Worm (Caenorhabditis elegans) whole organism, dauer: ENCODE results near the gene fzo-1.
"Not testable (repeated sequence)": the region's sequence is repeated elsewhere in the genome, so short reads cannot be mapped to it uniquely, and the experiment has no call there.

Experiments used
- unc-62 ChIP-seq: sonication (generic microtip); optimal IDR thresholded peaks from 2 replicates; lab custom pipeline; 2017; ENCODE audit warnings: missing biosample characterization, missing genetic modification reagents, missing genetic modification characterization

The fzo-1 gene

ce11 chrII:5818298-5818697 is 17.7 kb downstream of the fzo-1 start, which contains the start of gene ZK1248.4:
Gene ZK1248.4 (plus strand): TSS chrII:5818598.
- no peak for TF ChIP-seq unc-62

- TF ChIP-seq unc-62 = no peak
Observed at ce11 chrII:5816346-5816745, 19.7 kb downstream of the fzo-1 start, which contains the start of gene ZK1248.20. Gene ZK1248.20 (plus strand): TSS chrII:5816646.

ce11 chrII:5815382-5815781 is 20.6 kb downstream of the fzo-1 start, which contains the start of gene wago-5:
Gene wago-5 (minus strand): TSS chrII:5815482.
- not testable (repeated sequence) for TF ChIP-seq unc-62

- TF ChIP-seq unc-62 = no peak
Observed at ce11 chrII:5810230-5810629, 25.8 kb downstream of the fzo-1 start, which contains the start of the genes msp-64 and ZK1248.5. Gene msp-64 (minus strand): TSS chrII:5810330. Gene ZK1248.5 (plus strand): TSS chrII:5810514.

- no peak for TF ChIP-seq unc-62
Observed at ce11 chrII:5806563-5806962, 29.4 kb downstream of the fzo-1 start.

ce11 chrII:5805303-5805702 is 30.7 kb downstream of the fzo-1 start, which contains the start of gene K05F1.10:
Gene K05F1.10 (minus strand): TSS chrII:5805473.
- TF ChIP-seq unc-62 = no peak

ce11 chrII:5804288-5804687 is 31.7 kb downstream of the fzo-1 start:
- TF ChIP-seq unc-62 = no peak

ce11 chrII:5801075-5801474 is 34.9 kb downstream of the fzo-1 start, which contains the start of the genes K05F1.9 and K05F1.1:
Gene K05F1.9 (minus strand): TSS chrII:5801175.
Gene K05F1.1 (plus strand): TSS chrII:5801382.
- no peak for TF ChIP-seq unc-62

ce11 chrII:5799553-5799952 is 36.5 kb downstream of the fzo-1 start, which contains the start of gene K05F1.8:
Gene K05F1.8 (minus strand): TSS chrII:5799653.
- no peak for TF ChIP-seq unc-62

- no peak for TF ChIP-seq unc-62
Observed at ce11 chrII:5797348-5797977, 38.5 kb downstream of the fzo-1 start, which contains the start of the genes msp-63 and msp-142. Gene msp-63 (minus strand): TSS chrII:5797448. Gene msp-142 (plus strand): TSS chrII:5797927.

ce11 chrII:5794195-5794594 is 41.8 kb downstream of the fzo-1 start, which contains the start of gene acdh-8:
Gene acdh-8 (plus strand): TSS chrII:5794495.
- no peak for TF ChIP-seq unc-62

ce11 chrII:5792490-5792889 is 43.5 kb downstream of the fzo-1 start, which contains the start of gene K05F1.14:
Gene K05F1.14 (minus strand): TSS chrII:5792590.
- TF ChIP-seq unc-62 = no peak

ce11 chrII:5790313-5790773 is 45.7 kb downstream of the fzo-1 start, which contains the start of gene lect-2:
Gene lect-2 (plus strand): TSS chrII:5790723.
- no peak for TF ChIP-seq unc-62

ce11 chrII:5788815-5789214 is 47.2 kb downstream of the fzo-1 start, which contains the start of gene K05F1.13:
Gene K05F1.13 (plus strand): TSS chrII:5789115.
- TF ChIP-seq unc-62 = no peak

ce11 chrII:5785504-5785903 is 50.5 kb downstream of the fzo-1 start:
- TF ChIP-seq unc-62 = no peak
